Worm (Caenorhabditis elegans) whole organism, mixed stage, embryonic: ENCODE data around the gene nlp-66.

Experiments
- M03D4.4 ChIP-seq: sonication (generic microtip); optimal IDR thresholded peaks from 2 replicates; lab custom pipeline; 2017; ENCODE audit warnings: mild to moderate bottlenecking, missing genetic modification characterization, missing compliant biosample characterization
- bed-3 ChIP-seq: fragments of 200-800 bp; sonication (Bioruptor generic); optimal IDR thresholded peaks from 3 replicates; lab custom pipeline; 2018; ENCODE audit warnings: mild to moderate bottlenecking, missing genetic modification characterization, moderate library complexity, missing compliant biosample characterization
- blmp-1 ChIP-seq: fragments of 150-350 bp; optimal IDR thresholded peaks from 2 replicates; lab custom pipeline; 2014; ENCODE audit warnings: missing biosample characterization, missing genetic modification characterization
- ceh-43 ChIP-seq: fragments of 200-800 bp; sonication (Bioruptor generic); optimal IDR thresholded peaks from 2 replicates; lab custom pipeline; 2018; ENCODE audit warnings: mild to moderate bottlenecking, missing genetic modification characterization, moderate library complexity, missing compliant biosample characterization
- ceh-83 ChIP-seq: fragments of 200-800 bp; sonication (Bioruptor generic); optimal IDR thresholded peaks from 2 replicates; lab custom pipeline; 2018; ENCODE audit warnings: mild to moderate bottlenecking, missing genetic modification characterization, missing compliant biosample characterization
- ces-1 ChIP-seq: fragments of 150-350 bp; optimal IDR thresholded peaks from 2 replicates; lab custom pipeline; 2014; ENCODE audit warnings: missing biosample characterization, missing genetic modification reagents, missing genetic modification characterization
- cnd-1 ChIP-seq: fragments of 200-800 bp; sonication (Bioruptor generic); optimal IDR thresholded peaks from 2 replicates; lab custom pipeline; 2018; ENCODE audit warnings: mild to moderate bottlenecking, missing genetic modification characterization, missing compliant biosample characterization
- drap-1 ChIP-seq: fragments of 200-800 bp; sonication (Bioruptor generic); optimal IDR thresholded peaks from 3 replicates; lab custom pipeline; 2018; ENCODE audit warnings: mild to moderate bottlenecking, missing genetic modification characterization, missing compliant biosample characterization
- elt-1 ChIP-seq: sonication (generic microtip); optimal IDR thresholded peaks from 2 replicates; lab custom pipeline; 2017; ENCODE audit warnings: missing genetic modification characterization, mild to moderate bottlenecking, missing compliant biosample characterization, antibody characterized with exemption, moderate library complexity, borderline replicate concordance; ENCODE audit not compliant: insufficient read depth
- elt-3 ChIP-seq: fragments of 150-350 bp; optimal IDR thresholded peaks from 2 replicates; lab custom pipeline; 2014; ENCODE audit warnings: missing biosample characterization, missing genetic modification characterization
- ham-2 ChIP-seq: fragments of 200-800 bp; sonication (Bioruptor generic); optimal IDR thresholded peaks from 2 replicates; lab custom pipeline; 2018; ENCODE audit warnings: mild to moderate bottlenecking, missing genetic modification characterization, missing compliant biosample characterization
- lin-13 ChIP-seq: fragments of 150-350 bp; optimal IDR thresholded peaks from 2 replicates; lab custom pipeline; 2014; ENCODE audit warnings: missing biosample characterization, missing genetic modification characterization
- lsy-2 ChIP-seq: fragments of 150-350 bp; optimal IDR thresholded peaks from 2 replicates; lab custom pipeline; 2014; ENCODE audit warnings: missing biosample characterization, missing genetic modification characterization
- mep-1 ChIP-seq: fragments of 150-350 bp; optimal IDR thresholded peaks from 2 replicates; lab custom pipeline; 2017; ENCODE audit warnings: missing biosample characterization, missing genetic modification reagents, missing genetic modification characterization, inconsistent platforms
- mls-2 ChIP-seq: sonication (generic microtip); optimal IDR thresholded peaks from 2 replicates; lab custom pipeline; 2016; ENCODE audit warnings: mild to moderate bottlenecking, missing genetic modification characterization, moderate library complexity, missing compliant biosample characterization
- nhr-12 ChIP-seq: fragments of 150-350 bp; optimal IDR thresholded peaks from 2 replicates; lab custom pipeline; 2014; ENCODE audit warnings: missing biosample characterization, missing genetic modification characterization
- nhr-2 ChIP-seq: fragments of 150-350 bp; optimal IDR thresholded peaks from 2 replicates; lab custom pipeline; 2014; ENCODE audit warnings: missing biosample characterization, missing genetic modification characterization
- nhr-237 ChIP-seq: fragments of 150-350 bp; optimal IDR thresholded peaks from 2 replicates; lab custom pipeline; 2014; ENCODE audit warnings: missing biosample characterization, missing genetic modification characterization
- nhr-28 ChIP-seq: fragments of 150-350 bp; optimal IDR thresholded peaks from 2 replicates; lab custom pipeline; 2014; ENCODE audit warnings: missing biosample characterization, missing genetic modification characterization
- nhr-76 ChIP-seq: sonication (generic microtip); optimal IDR thresholded peaks from 2 replicates; lab custom pipeline; 2017; ENCODE audit warnings: missing biosample characterization, missing genetic modification characterization
- sem-2 ChIP-seq: fragments of 200-800 bp; sonication (Bioruptor generic); optimal IDR thresholded peaks from 2 replicates; lab custom pipeline; 2018; ENCODE audit warnings: mild to moderate bottlenecking, missing genetic modification characterization, missing compliant biosample characterization
- snpc-4 ChIP-seq: fragments of 150-350 bp; optimal IDR thresholded peaks from 2 replicates; lab custom pipeline; 2014; ENCODE audit warnings: missing biosample characterization, missing genetic modification characterization
- sptf-1 ChIP-seq: sonication (generic microtip); optimal IDR thresholded peaks from 2 replicates; lab custom pipeline; 2017; ENCODE audit warnings: mild to moderate bottlenecking, missing genetic modification characterization, moderate library complexity, missing compliant biosample characterization
- tbx-8 ChIP-seq: fragments of 200-800 bp; sonication (Bioruptor generic); optimal IDR thresholded peaks from 2 replicates; lab custom pipeline; 2018; ENCODE audit warnings: mild to moderate bottlenecking, missing genetic modification characterization, moderate library complexity, missing compliant biosample characterization
- unc-39 ChIP-seq: fragments of 150-350 bp; optimal IDR thresholded peaks from 2 replicates; lab custom pipeline; 2014; ENCODE audit warnings: missing biosample characterization, missing genetic modification characterization
- unc-62 ChIP-seq: fragments of 150-350 bp; optimal IDR thresholded peaks from 2 replicates; lab custom pipeline; 2014; ENCODE audit warnings: missing biosample characterization, missing genetic modification reagents, missing genetic modification characterization
- ztf-11 ChIP-seq: fragments of 150-350 bp; optimal IDR thresholded peaks from 2 replicates; lab custom pipeline; 2014; ENCODE audit warnings: missing biosample characterization, missing genetic modification characterization

nlp-66 gene

DNA sequence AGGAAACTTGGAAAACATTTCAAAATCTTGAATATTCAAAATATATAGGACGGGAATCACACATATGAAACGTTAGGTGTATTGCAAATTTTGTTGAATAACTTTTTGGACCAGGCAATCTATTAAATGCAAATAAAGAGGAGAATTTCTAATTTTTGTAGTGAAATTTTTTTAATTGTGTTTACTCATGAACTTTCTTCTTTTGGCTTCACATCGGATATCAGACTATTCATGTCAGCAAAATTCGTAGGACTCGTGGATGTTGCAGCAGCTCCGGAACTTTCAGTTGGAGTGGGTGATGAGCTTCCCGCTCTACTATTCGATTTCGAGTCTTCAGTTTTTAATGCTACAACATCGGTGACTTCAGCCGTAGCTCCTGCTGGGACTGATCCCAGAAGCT lies 5.8 kb upstream of the nlp-66 start:
- TF ChIP-seq nhr-237, result no peak
- no peak for TF ChIP-seq ceh-83 (GFP tag; lab: Kevin White, UChicago)
- no peak for TF ChIP-seq lsy-2
- TF ChIP-seq ceh-43, result no peak
- TF ChIP-seq nhr-28, result no peak
- TF ChIP-seq ham-2 (GFP tag; lab: Kevin White, UChicago), result no peak
- TF ChIP-seq, all 35 proteins: peak for 0

DNA sequence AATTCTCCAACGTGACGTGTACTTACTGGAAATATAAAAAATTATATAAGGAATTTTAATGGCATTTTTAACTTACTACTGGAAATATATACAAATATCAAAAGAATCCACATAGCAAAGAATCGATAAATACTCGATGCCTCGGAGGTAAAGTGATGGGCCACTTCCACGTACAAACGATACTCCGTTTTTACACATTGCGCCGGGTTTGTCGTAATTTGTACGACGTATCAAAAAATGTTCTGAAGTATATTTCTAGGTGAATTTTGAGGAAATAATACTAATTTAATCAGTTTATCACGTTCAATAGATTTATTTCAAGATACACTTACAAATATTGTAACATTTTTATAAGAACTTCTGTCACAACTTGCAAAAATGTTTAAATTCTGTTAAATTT lies 4.2 kb upstream of the nlp-66 start, which contains the start of gene R08B4.3:
Gene R08B4.3 (minus strand): TSS at position 198 of the 400 bp plus-strand sequence.
- TF ChIP-seq unc-62 (GFP tag; lab: Kevin White, UChicago), result no peak
- no peak for TF ChIP-seq elt-3 (tag; lab: Kevin White, UChicago)
- no peak for TF ChIP-seq ces-1 (GFP tag; lab: Kevin White, UChicago)
- TF ChIP-seq nhr-2 (tag; lab: Kevin White, UChicago), result no peak
- no peak for TF ChIP-seq snpc-4 (tag; lab: Kevin White, UChicago)
- no peak for TF ChIP-seq nhr-76
- no peak for TF ChIP-seq nhr-237
- no peak for TF ChIP-seq ceh-83 (GFP tag; lab: Kevin White, UChicago)
- TF ChIP-seq cnd-1 (tag; lab: Kevin White, UChicago), result no peak
- TF ChIP-seq mls-2, result no peak
- TF ChIP-seq elt-1 (tag; lab: Kevin White, UChicago), result no peak
- TF ChIP-seq lin-13 (tag; lab: Kevin White, UChicago), result no peak
- TF ChIP-seq ham-2 (GFP tag; lab: Kevin White, UChicago), result no peak

DNA sequence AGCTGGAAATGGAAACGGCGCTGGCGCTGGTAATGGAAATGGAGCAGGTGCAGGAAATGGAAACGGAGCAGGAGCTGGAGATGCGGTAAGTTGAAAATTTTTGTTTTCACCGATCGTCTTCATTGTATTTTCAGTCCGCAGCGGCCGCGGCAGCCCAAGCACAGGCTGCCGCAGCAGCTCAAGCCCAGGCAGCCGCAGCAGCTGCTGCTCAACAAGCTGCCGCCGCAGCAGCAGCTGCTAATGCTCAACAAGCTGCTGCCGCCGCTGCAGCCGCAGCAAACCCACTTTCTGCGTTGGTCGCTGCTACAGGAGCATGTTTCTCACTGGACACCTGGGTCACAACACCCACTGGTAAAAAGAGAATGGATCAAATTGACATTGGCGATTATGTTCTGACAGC lies 2.2 kb downstream of the nlp-66 start:
- TF ChIP-seq ceh-43 (no peak), sptf-1 (tag; lab: Kevin White, UChicago) (no peak), sem-2 (GFP tag; lab: Kevin White, UChicago) (no peak), ztf-11 (tag; lab: Kevin White, UChicago) (no peak), bed-3 (no peak)

DNA sequence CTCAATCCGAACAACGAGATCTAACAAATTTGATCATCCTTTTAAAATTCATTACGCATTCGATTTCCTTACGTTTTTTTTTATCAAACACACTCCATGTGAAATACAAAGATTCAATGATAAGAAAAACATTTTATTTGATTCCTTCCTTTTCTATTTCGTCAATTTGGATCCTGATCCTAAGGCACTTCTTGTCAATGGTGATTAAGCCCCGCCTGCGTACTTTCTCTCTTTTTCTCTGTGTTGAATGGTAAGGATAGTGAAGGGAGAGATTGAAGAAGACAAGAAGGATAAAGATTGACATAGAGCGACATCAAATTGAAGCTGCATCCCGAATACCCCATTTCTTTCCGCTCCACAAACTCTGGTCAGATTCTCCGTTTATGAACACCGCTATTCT lies 7.4 kb downstream of the nlp-66 start, which contains the start of gene grd-1:
Gene grd-1 (plus strand): TSS at position 241 of the 400 bp plus-strand sequence.
- TF ChIP-seq nhr-76, result no peak
- no peak for TF ChIP-seq drap-1 (GFP tag; lab: Kevin White, UChicago)
- no peak for TF ChIP-seq bed-3
- TF ChIP-seq ceh-43, result no peak
- TF ChIP-seq mep-1 (tag; lab: Kevin White, UChicago), result no peak
- TF ChIP-seq unc-62 (GFP tag; lab: Kevin White, UChicago), result no peak
- TF ChIP-seq nhr-237, result no peak

DNA sequence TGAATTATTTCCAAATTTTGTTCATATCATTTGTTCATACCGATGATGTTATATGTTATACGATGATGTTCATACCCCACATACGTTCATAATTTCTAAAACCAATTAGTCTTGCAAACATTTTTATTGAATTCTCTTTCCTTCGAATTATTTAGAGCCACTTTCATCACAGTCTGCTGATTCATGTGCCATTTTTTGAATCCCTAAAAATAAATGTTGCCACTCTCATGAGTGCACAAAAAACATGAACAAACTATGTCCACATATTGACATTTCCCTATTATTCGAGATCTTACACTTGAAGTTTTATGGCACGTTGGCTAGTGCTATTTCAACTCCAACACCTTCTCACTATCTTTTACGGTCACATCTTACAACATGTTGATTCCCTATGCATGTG lies 9.5 kb downstream of the nlp-66 start, which contains the start of gene clc-17:
Gene clc-17 (plus strand): TSS at position 301 of the 400 bp plus-strand sequence.
- TF ChIP-seq ceh-43 (no peak), tbx-8 (GFP tag; lab: Kevin White, UChicago) (no peak), unc-39 (no peak)
- TF ChIP-seq, all 35 proteins: peak for 0

DNA sequence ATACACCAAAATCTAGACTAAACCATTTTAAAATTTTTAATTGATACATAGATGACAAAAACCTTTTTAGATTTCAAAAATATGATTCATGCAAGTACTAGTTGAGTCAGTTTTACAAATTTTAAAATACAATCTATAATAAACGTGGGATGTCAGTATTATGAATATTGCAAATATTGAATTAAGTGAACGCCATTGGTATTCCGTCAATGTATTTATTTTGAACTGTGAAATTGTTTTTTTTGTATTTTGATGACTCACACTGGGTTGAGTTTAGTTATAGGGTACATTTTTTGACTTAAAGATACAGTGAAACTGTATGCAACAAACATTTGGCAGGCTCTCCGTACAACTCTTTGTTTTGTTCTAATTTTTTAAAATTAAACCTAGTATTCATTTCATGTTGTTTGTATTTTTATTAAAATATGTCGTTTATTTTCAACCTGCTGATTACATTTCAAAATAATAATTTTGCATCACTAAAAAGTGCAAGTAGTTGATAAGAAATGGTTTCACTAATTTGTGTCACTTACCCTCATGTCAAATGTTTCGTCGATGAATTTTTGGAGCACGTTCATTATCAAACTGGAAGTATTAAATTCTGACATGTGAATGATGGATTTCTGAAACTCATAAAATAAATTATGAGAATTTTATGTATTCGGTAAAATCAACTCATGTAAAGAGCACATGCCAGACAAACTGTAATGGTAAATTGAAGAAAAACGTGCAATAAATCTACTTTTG lies 11.6 kb downstream of the nlp-66 start, which contains the start of gene W02H3.1:
Gene W02H3.1 (minus strand): TSS at position 578 of the 747 bp plus-strand sequence.
- no peak for TF ChIP-seq sem-2 (GFP tag; lab: Kevin White, UChicago)
- TF ChIP-seq mep-1 (tag; lab: Kevin White, UChicago), result no peak
- no peak for TF ChIP-seq snpc-4 (tag; lab: Kevin White, UChicago)
- TF ChIP-seq nhr-28, result no peak
- no peak for TF ChIP-seq elt-1 (tag; lab: Kevin White, UChicago)
- TF ChIP-seq M03D4.4 (tag; lab: Kevin White, UChicago), result no peak
- no peak for TF ChIP-seq drap-1 (GFP tag; lab: Kevin White, UChicago)
- no peak for TF ChIP-seq nhr-12 (tag; lab: Kevin White, UChicago)
- no peak for TF ChIP-seq lin-13 (tag; lab: Kevin White, UChicago)
- no peak for TF ChIP-seq unc-39
- TF ChIP-seq nhr-237, result no peak
- no peak for TF ChIP-seq blmp-1
- TF ChIP-seq lsy-2, result no peak
- no peak for TF ChIP-seq nhr-2 (tag; lab: Kevin White, UChicago)
